Fruit fly (Drosophila melanogaster) whole organism, wandering third instar larva: ENCODE data around the gene meng.

Experiments
- Abd-B ChIP-seq: fragments of >200 bp; optimal IDR thresholded peaks from 2 replicates; lab custom pipeline; 2017; ENCODE audit warnings: missing biosample characterization, missing genetic modification characterization
- CG32264 ChIP-seq: fragments of 200-800 bp; sonication (Bioruptor generic); optimal IDR thresholded peaks from 2 replicates; lab custom pipeline; 2016; ENCODE audit warnings: missing biosample characterization, missing genetic modification characterization
- CG9705 ChIP-seq: fragments of 200-800 bp; sonication (Bioruptor generic); optimal IDR thresholded peaks from 2 replicates; lab custom pipeline; 2018; ENCODE audit warnings: missing biosample characterization, mild to moderate bottlenecking, missing genetic modification characterization
- Dfd ChIP-seq: fragments of >200 bp; optimal IDR thresholded peaks from 2 replicates; lab custom pipeline; 2017; ENCODE audit warnings: missing biosample characterization, missing genetic modification characterization
- Dif ChIP-seq: fragments of 200-275, 200-300 bp; sonication (Bioruptor generic); optimal IDR thresholded peaks from 2 replicates; lab custom pipeline; 2018; ENCODE audit warnings: missing biosample characterization, missing genetic modification characterization; ENCODE audit not compliant: partially characterized antibody
- GATAd ChIP-seq: sonication (Bioruptor generic); optimal IDR thresholded peaks from 2 replicates; lab custom pipeline; 2016; ENCODE audit warnings: missing biosample characterization, missing genetic modification characterization
- HLH106 ChIP-seq: fragments of 200-800 bp; optimal IDR thresholded peaks from 3 replicates; lab custom pipeline; 2019; ENCODE audit warnings: missing biosample characterization, mild to moderate bottlenecking, missing genetic modification characterization, moderate library complexity
- Hnf4 ChIP-seq: fragments of 200-800 bp; sonication (Bioruptor generic); optimal IDR thresholded peaks from 2 replicates; lab custom pipeline; 2016; ENCODE audit warnings: missing biosample characterization, mild to moderate bottlenecking, missing genetic modification characterization
- Hr78 ChIP-seq: fragments of >200 bp; optimal IDR thresholded peaks from 2 replicates; lab custom pipeline; 2017; ENCODE audit warnings: missing biosample characterization, missing genetic modification characterization
- Jra ChIP-seq: sonication (Bioruptor generic); optimal IDR thresholded peaks from 2 replicates; lab custom pipeline; 2016; ENCODE audit warnings: missing biosample characterization, missing genetic modification characterization
- Mio ChIP-seq: sonication (Bioruptor generic); optimal IDR thresholded peaks from 2 replicates; lab custom pipeline; 2016; ENCODE audit warnings: missing biosample characterization, missing genetic modification characterization
- Myc ChIP-seq: fragments of >200 bp; optimal IDR thresholded peaks from 2 replicates; lab custom pipeline; 2017
- N ChIP-seq: fragments of >200 bp; optimal IDR thresholded peaks from 2 replicates; lab custom pipeline; 2018; ENCODE audit warnings: missing biosample characterization, missing external identifiers, missing genetic modification characterization
- OdsH ChIP-seq: fragments of 200-800 bp; sonication (Bioruptor generic); optimal IDR thresholded peaks from 2 replicates; lab custom pipeline; 2016; ENCODE audit warnings: missing biosample characterization, mild to moderate bottlenecking, missing genetic modification characterization
- Sp1 ChIP-seq: fragments of 200-800 bp; sonication (Bioruptor generic); optimal IDR thresholded peaks from 3 replicates; lab custom pipeline; 2019; ENCODE audit warnings: missing biosample characterization, mild to moderate bottlenecking, missing genetic modification characterization, moderate library complexity
- br ChIP-seq: fragments of 200-800 bp; sonication (Bioruptor generic); optimal IDR thresholded peaks from 2 replicates; lab custom pipeline; 2016; ENCODE audit warnings: missing biosample characterization, missing genetic modification characterization
- brk ChIP-seq: fragments of 200-800 bp; sonication (Bioruptor generic); optimal IDR thresholded peaks from 2 replicates; lab custom pipeline; 2016; ENCODE audit warnings: missing biosample characterization, mild to moderate bottlenecking, missing genetic modification characterization
- dmrt93B ChIP-seq: fragments of 200-800 bp; sonication (Bioruptor generic); optimal IDR thresholded peaks from 2 replicates; lab custom pipeline; 2018; ENCODE audit warnings: missing biosample characterization, mild to moderate bottlenecking, missing genetic modification characterization
- dsf ChIP-seq: sonication (Bioruptor generic); optimal IDR thresholded peaks from 2 replicates; lab custom pipeline; 2016; ENCODE audit warnings: missing biosample characterization, missing genetic modification characterization, borderline replicate concordance
- ey ChIP-seq: fragments of 200-800 bp; sonication (Bioruptor generic); optimal IDR thresholded peaks from 2 replicates; lab custom pipeline; 2016; ENCODE audit warnings: missing biosample characterization, missing genetic modification characterization
- foxo ChIP-seq, 2 experiments: fragments of 200-800 bp; sonication (Bioruptor generic); optimal IDR thresholded peaks; 2 replicates in 1 of 2; 3 replicates in 1 of 2; lab custom pipeline; 2016 to 2017; ENCODE audit warnings: missing biosample characterization in 2 of 2, missing genetic modification characterization in 2 of 2
- fru ChIP-seq: fragments of 200-800 bp; sonication (Bioruptor generic); optimal IDR thresholded peaks from 3 replicates; lab custom pipeline; 2016; ENCODE audit warnings: missing biosample characterization, mild to moderate bottlenecking, missing genetic modification characterization
- h ChIP-seq: fragments of 200-800 bp; sonication (Bioruptor generic); optimal IDR thresholded peaks from 3 replicates; lab custom pipeline; 2016; ENCODE audit warnings: missing biosample characterization, mild to moderate bottlenecking, missing genetic modification characterization
- jim ChIP-seq: fragments of 175-275, 200-325 bp; sonication (Bioruptor generic); optimal IDR thresholded peaks from 2 replicates; lab custom pipeline; 2016; ENCODE audit warnings: missing biosample characterization, mild to moderate bottlenecking, missing genetic modification characterization
- lola ChIP-seq: fragments of >200 bp; optimal IDR thresholded peaks from 2 replicates; lab custom pipeline; 2017; ENCODE audit warnings: missing biosample characterization, missing genetic modification characterization
- pan ChIP-seq: fragments of >200 bp; optimal IDR thresholded peaks from 2 replicates; lab custom pipeline; 2017
- psq ChIP-seq: fragments of 200-800 bp; sonication (Bioruptor generic); optimal IDR thresholded peaks from 3 replicates; lab custom pipeline; 2017; ENCODE audit warnings: missing biosample characterization, mild to moderate bottlenecking, missing genetic modification characterization, moderate library complexity
- rgr ChIP-seq: fragments of 200-800 bp; sonication (Bioruptor generic); optimal IDR thresholded peaks from 3 replicates; lab custom pipeline; 2016; ENCODE audit warnings: missing biosample characterization, mild to moderate bottlenecking, missing genetic modification characterization
- sage ChIP-seq: fragments of 200-800 bp; sonication (Bioruptor generic); optimal IDR thresholded peaks from 2 replicates; lab custom pipeline; 2016; ENCODE audit warnings: missing biosample characterization, mild to moderate bottlenecking, missing genetic modification characterization
- sv ChIP-seq: fragments of 200-800 bp; sonication (Bioruptor generic); optimal IDR thresholded peaks from 3 replicates; lab custom pipeline; 2016; ENCODE audit warnings: missing biosample characterization, missing genetic modification characterization
- usp ChIP-seq: fragments of >200 bp; optimal IDR thresholded peaks from 2 replicates; lab custom pipeline; 2017; ENCODE audit warnings: missing biosample characterization, missing genetic modification characterization

Gene meng

dm6 chr2L:6698387-6698786 is 43.9 kb upstream of the meng start:
- no peak for TF ChIP-seq lola (GFP tag; lab: Kevin White, UChicago)
- peak; percentile 70 for TF ChIP-seq br (GFP tag; lab: Kevin White, UChicago)
- no peak for TF ChIP-seq GATAd (GFP tag; lab: Kevin White, UChicago)
- TF ChIP-seq foxo (GFP tag; optimal IDR thresholded peaks at IDR 0.05; lab: Kevin White, UChicago), result peak in 1 of 2 experiments; percentile 59
- TF ChIP-seq pan (lab: Kevin White, UChicago), result no peak
- TF ChIP-seq sage, result no peak
- no peak for TF ChIP-seq Jra
- TF ChIP-seq ey (GFP tag; lab: Kevin White, UChicago), result peak; percentile 63
- TF ChIP-seq psq (GFP tag; lab: Kevin White, UChicago), result peak; percentile 51
- peak; percentile 31 for TF ChIP-seq dmrt93B
- TF ChIP-seq Sp1 (GFP tag; lab: Kevin White, UChicago), result peak; percentile 52
- TF ChIP-seq h, result peak; percentile 63
- peak; percentile 14 for TF ChIP-seq CG32264 (GFP tag; lab: Kevin White, UChicago)
- TF ChIP-seq fru (GFP tag; lab: Kevin White, UChicago), result peak; percentile 71
- peak; percentile 60 for TF ChIP-seq OdsH (GFP tag; lab: Kevin White, UChicago)
- TF ChIP-seq rgr (GFP tag; lab: Kevin White, UChicago), result peak; percentile 66
- TF ChIP-seq Hnf4 (GFP tag; lab: Kevin White, UChicago), result peak; percentile 48
- TF ChIP-seq HLH106 (tag; lab: Kevin White, UChicago), result peak; percentile 68
- TF ChIP-seq Mio (GFP tag; lab: Kevin White, UChicago), result no peak

DNA sequence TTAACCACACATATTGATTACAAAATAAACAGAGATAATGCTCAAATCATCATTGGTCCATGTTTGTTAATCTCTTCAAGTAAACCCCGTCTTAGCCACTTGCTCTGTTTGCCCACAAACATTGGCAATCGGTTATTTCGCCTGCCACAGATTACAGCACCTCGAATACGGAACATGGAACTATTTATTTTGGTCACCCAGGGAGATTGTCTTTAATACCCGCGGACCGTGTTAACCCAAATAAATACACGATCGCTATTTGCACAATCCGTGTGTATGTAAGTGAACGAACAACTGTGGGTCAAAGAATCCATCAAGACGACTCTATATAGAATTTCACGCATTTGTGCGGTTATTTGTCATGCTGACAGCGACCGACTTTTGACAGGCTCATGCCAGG is 41.6 kb upstream of the meng start:
- no peak for TF ChIP-seq psq (GFP tag; lab: Kevin White, UChicago)
- no peak for TF ChIP-seq dsf (GFP tag; lab: Kevin White, UChicago)
- no peak for TF ChIP-seq Abd-B (GFP tag; lab: Kevin White, UChicago)
- no peak for TF ChIP-seq Dif (GFP tag; lab: Kevin White, UChicago)
- TF ChIP-seq Sp1 (GFP tag; lab: Kevin White, UChicago), result no peak

DNA sequence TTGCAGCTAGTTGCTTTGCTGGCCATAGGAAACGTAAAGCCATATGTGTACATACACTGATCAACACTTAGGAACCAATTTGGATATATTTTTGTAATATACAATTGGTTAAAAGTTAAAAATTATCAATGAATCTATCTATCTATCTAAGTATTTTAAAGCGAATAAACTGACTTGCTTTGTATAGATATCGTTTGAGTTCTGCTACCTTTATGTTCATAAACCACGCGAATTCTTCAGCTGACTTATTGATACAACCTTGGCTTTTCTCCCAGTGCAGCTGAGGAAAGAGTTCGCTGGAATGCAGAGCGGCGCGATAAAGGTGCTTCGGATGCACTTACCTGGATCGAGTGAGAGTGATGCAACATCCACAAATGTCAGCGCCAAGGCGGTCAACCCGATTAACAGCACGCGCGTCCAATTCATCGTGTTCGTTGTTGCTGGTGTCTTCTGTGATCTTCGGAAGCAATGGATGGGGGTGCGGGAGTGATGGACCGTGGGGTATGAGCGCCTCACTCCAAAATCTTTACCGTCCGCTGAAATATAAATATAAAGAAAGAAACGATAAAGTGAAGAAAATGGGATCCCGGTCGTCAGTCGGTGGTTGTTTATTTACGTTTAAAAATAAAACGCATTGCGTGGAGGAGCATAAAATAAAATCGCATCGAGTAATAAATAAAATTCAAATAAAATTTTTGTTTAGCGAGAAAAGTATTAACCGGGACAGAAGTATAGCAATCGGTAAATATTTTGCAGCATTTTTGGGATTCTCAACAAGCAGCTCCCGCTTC is 40.7 kb upstream of the meng start:
- TF ChIP-seq Dfd (GFP tag; lab: Kevin White, UChicago), result no peak
- TF ChIP-seq Hr78 (GFP tag; lab: Kevin White, UChicago), result no peak
- no peak for TF ChIP-seq Jra
- TF ChIP-seq Hnf4 (GFP tag; lab: Kevin White, UChicago), result no peak
- no peak for TF ChIP-seq lola (GFP tag; lab: Kevin White, UChicago)
- no peak for TF ChIP-seq OdsH (GFP tag; lab: Kevin White, UChicago)
- no peak for TF ChIP-seq pan (lab: Kevin White, UChicago)
- no peak for TF ChIP-seq dsf (GFP tag; lab: Kevin White, UChicago)
- peak; percentile 5 for TF ChIP-seq h
- TF ChIP-seq CG32264 (GFP tag; lab: Kevin White, UChicago), result no peak
- TF ChIP-seq foxo (GFP tag; optimal IDR thresholded peaks at IDR 0.05; lab: Kevin White, UChicago), result peak in 1 of 2 experiments; percentile 5
- no peak for TF ChIP-seq CG9705
- no peak for TF ChIP-seq Abd-B (GFP tag; lab: Kevin White, UChicago)
- no peak for TF ChIP-seq sv (GFP tag; lab: Kevin White, UChicago)
- peak; percentile 16 for TF ChIP-seq fru (GFP tag; lab: Kevin White, UChicago)
- no peak for TF ChIP-seq Myc (lab: Kevin White, UChicago)
- TF ChIP-seq br (GFP tag; lab: Kevin White, UChicago), result no peak
- TF ChIP-seq sage, result no peak

DNA sequence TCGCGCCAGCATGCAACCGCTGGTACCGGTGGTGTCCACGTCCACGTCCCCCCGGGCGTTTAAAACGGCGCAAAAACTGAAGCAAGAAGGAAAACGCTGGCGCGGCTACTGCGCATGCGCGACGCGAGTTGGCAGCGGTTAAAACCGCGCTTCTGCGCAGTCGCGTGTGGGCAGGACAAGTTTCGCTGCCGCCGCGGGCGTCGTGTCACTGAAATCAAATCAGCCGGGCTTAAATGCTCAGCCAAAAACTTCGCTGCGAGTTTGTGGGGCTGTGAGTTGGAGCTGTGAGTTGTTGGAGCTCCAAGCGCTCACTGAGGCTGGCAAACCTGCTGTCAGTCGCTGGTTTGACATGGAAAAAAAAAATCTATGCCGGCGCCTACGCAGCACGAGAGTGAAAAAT is 37.2 kb upstream of the meng start:
- no peak for TF ChIP-seq N (GFP tag; lab: Kevin White, UChicago)
- no peak for TF ChIP-seq h
- no peak for TF ChIP-seq usp
- no peak for TF ChIP-seq pan (lab: Kevin White, UChicago)
- no peak for TF ChIP-seq jim
- TF ChIP-seq CG32264 (GFP tag; lab: Kevin White, UChicago), result no peak
- no peak for TF ChIP-seq rgr (GFP tag; lab: Kevin White, UChicago)
- no peak for TF ChIP-seq dsf (GFP tag; lab: Kevin White, UChicago)
- no peak for TF ChIP-seq Hr78 (GFP tag; lab: Kevin White, UChicago)
- no peak for TF ChIP-seq sage
- no peak for TF ChIP-seq Sp1 (GFP tag; lab: Kevin White, UChicago)
- TF ChIP-seq brk, result no peak
- no peak for TF ChIP-seq CG9705
- TF ChIP-seq ey (GFP tag; lab: Kevin White, UChicago), result no peak
- no peak for TF ChIP-seq GATAd (GFP tag; lab: Kevin White, UChicago)
- no peak for TF ChIP-seq foxo (GFP tag; optimal IDR thresholded peaks at IDR 0.05; lab: Kevin White, UChicago)
- TF ChIP-seq, all 38 proteins: peak for 0
